Fruit fly (Drosophila melanogaster): ENCODE data around the gene CG11279.
A peak's percentile ranks its signal among the peaks of the same experiment; 100 is the strongest.

Gene CG11279

dm6 chr3L:13046758-13047157, at the start of gene CG11279:
Gene CG11279, plus strand, starts transcription at chr3L:13046977.
- TF ChIP-seq woc (GFP tag; optimal IDR thresholded peaks at IDR 0.05) = no peak
- no peak for TF ChIP-seq CrebA (GFP tag; optimal IDR thresholded peaks at IDR 0.05; ENCODE audit: borderline replicate concordance)
- TF ChIP-seq Vsx2 (GFP tag; optimal IDR thresholded peaks at IDR 0.05; ENCODE audit: partially characterized antibody) = no peak
- no peak for TF ChIP-seq brk (GFP tag; optimal IDR thresholded peaks at IDR 0.05)
- TF ChIP-seq GATAd (GFP tag; optimal IDR thresholded peaks at IDR 0.05) = no peak
- no peak for TF ChIP-seq Hr83 (GFP tag; optimal IDR thresholded peaks at IDR 0.05; ENCODE audit: poor library complexity, severe bottlenecking)
- no peak for TF ChIP-seq tai (GFP tag; optimal IDR thresholded peaks at IDR 0.05)
- TF ChIP-seq ey (GFP tag; optimal IDR thresholded peaks at IDR 0.05) = no peak
- no peak for TF ChIP-seq Jra (GFP tag; optimal IDR thresholded peaks at IDR 0.05)
- no peak for TF ChIP-seq rgr (GFP tag; optimal IDR thresholded peaks at IDR 0.05)
- no peak for TF ChIP-seq N (GFP tag; optimal IDR thresholded peaks at IDR 0.05)
- no peak for TF ChIP-seq dsf (GFP tag; optimal IDR thresholded peaks at IDR 0.05; ENCODE audit: borderline replicate concordance)
- TF ChIP-seq Rel (GFP tag; optimal IDR thresholded peaks at IDR 0.05) = no peak
- no peak for TF ChIP-seq Rel (tag; optimal IDR thresholded peaks at IDR 0.05)
- no peak for TF ChIP-seq Myc (optimal IDR thresholded peaks at IDR 0.05)
- no peak for TF ChIP-seq CG32264 (GFP tag; optimal IDR thresholded peaks at IDR 0.05)
- no peak for TF ChIP-seq h (GFP tag; optimal IDR thresholded peaks at IDR 0.05)
- TF ChIP-seq CG9705 (GFP tag; optimal IDR thresholded peaks at IDR 0.05) = no peak

dm6 chr3L:13006490-13006889, 40.3 kb upstream of the CG11279 start, which contains the start of gene CG11263:
Gene CG11263, plus strand, starts transcription at chr3L:13006817.
- TF ChIP-seq Hr78 (GFP tag; optimal IDR thresholded peaks at IDR 0.05) (no peak), rgr (GFP tag; optimal IDR thresholded peaks at IDR 0.05) (no peak), h (GFP tag; optimal IDR thresholded peaks at IDR 0.05) (no peak), Hr83 (GFP tag; optimal IDR thresholded peaks at IDR 0.05; ENCODE audit: poor library complexity, severe bottlenecking) (peak; percentile 6), OdsH (GFP tag; optimal IDR thresholded peaks at IDR 0.05) (no peak), usp (GFP tag; optimal IDR thresholded peaks at IDR 0.05) (no peak), dmrt93B (GFP tag; optimal IDR thresholded peaks at IDR 0.05) (no peak), Rel (GFP tag; optimal IDR thresholded peaks at IDR 0.05) (no peak), Rel (tag; optimal IDR thresholded peaks at IDR 0.05) (no peak), Sp1 (GFP tag; optimal IDR thresholded peaks at IDR 0.05) (no peak), sv (GFP tag; optimal IDR thresholded peaks at IDR 0.05) (no peak), Jra (GFP tag; optimal IDR thresholded peaks at IDR 0.05) (no peak), Myc (optimal IDR thresholded peaks at IDR 0.05) (peak; percentile 38), jim (GFP tag; optimal IDR thresholded peaks at IDR 0.05) (no peak), HLH106 (tag; optimal IDR thresholded peaks at IDR 0.05) (no peak), fru (GFP tag; optimal IDR thresholded peaks at IDR 0.05) (peak; percentile 35), tai (GFP tag; optimal IDR thresholded peaks at IDR 0.05) (peak; percentile 47), Dfd (GFP tag; optimal IDR thresholded peaks at IDR 0.05) (no peak), foxo (GFP tag; optimal IDR thresholded peaks at IDR 0.05) (peak in 1 of 2 experiments; percentile 40), lola (GFP tag; optimal IDR thresholded peaks at IDR 0.05) (no peak), CG32264 (GFP tag; optimal IDR thresholded peaks at IDR 0.05) (no peak), Vsx2 (GFP tag; optimal IDR thresholded peaks at IDR 0.05; ENCODE audit: partially characterized antibody) (no peak), ey (GFP tag; optimal IDR thresholded peaks at IDR 0.05) (peak; percentile 20), GATAd (GFP tag; optimal IDR thresholded peaks at IDR 0.05) (no peak), dsf (GFP tag; optimal IDR thresholded peaks at IDR 0.05; ENCODE audit: borderline replicate concordance) (no peak), Abd-B (GFP tag; optimal IDR thresholded peaks at IDR 0.05) (no peak), Dif (GFP tag; optimal IDR thresholded peaks at IDR 0.05; ENCODE audit: partially characterized antibody) (no peak), CrebA (GFP tag; optimal IDR thresholded peaks at IDR 0.05; ENCODE audit: borderline replicate concordance) (no peak), pan (optimal IDR thresholded peaks at IDR 0.05) (no peak), brk (GFP tag; optimal IDR thresholded peaks at IDR 0.05) (peak; percentile 20), dl (GFP tag; optimal IDR thresholded peaks at IDR 0.05; ENCODE audit: insufficient read depth in 1 of 2, partially characterized antibody in 2 of 2) (no peak), Hnf4 (GFP tag; optimal IDR thresholded peaks at IDR 0.05) (peak; percentile 60), N (GFP tag; optimal IDR thresholded peaks at IDR 0.05) (no peak), CG9705 (GFP tag; optimal IDR thresholded peaks at IDR 0.05) (no peak), Mio (GFP tag; optimal IDR thresholded peaks at IDR 0.05) (no peak), br (GFP tag; optimal IDR thresholded peaks at IDR 0.05) (no peak), psq (GFP tag; optimal IDR thresholded peaks at IDR 0.05) (no peak), sage (GFP tag; optimal IDR thresholded peaks at IDR 0.05) (no peak), woc (GFP tag; optimal IDR thresholded peaks at IDR 0.05) (no peak)
